Fruit fly (Drosophila melanogaster): ENCODE measurements around the gene CG1750.

Gene CG1750

DNA sequence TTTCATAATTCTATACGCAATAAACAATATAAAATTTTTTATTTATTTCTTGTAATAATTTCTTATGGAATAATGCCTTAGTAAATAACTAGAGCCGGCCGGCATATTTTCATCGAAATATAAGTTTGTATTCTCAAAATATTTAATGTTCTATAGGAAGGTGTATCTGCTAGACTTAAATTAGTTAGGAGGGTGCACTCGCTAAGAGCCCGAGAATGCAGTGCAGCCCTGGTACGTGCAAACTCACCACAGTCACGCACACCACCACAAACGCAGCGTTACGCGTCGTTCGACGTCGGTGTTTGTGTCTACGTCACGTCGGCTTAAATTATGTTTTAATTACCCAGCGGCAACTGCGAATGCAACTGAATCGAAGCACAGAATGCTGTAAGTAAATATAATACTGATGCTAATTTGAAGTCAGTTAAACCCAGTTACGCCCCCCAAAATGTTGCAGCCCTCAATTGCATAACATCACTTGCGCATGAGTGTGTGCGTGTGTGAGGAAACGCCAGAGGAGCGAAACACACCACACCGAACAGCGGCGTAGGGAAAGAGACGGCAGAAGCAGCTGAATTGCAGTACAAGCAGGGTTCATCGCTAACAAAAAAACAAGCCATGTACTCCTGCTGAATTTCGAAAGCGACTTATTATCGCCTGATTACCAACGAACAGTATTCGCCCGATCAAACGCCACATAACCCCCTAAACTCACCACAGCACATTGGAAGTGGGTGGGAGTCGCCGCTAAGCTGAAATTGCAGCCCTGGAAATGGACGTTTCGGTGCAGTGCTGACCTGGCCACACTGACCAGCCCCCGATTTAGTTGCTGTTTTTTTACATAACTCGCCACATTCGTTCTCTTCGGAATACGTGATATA, 34.0 kb downstream of the CG1750 start, which contains the start of gene CG12054 (continued):
- TF ChIP-seq CG11398 (GFP tag; optimal IDR thresholded peaks at IDR 0.05) (no peak), Neu2 (GFP tag; optimal IDR thresholded peaks at IDR 0.05; ENCODE audit: borderline replicate concordance) (no peak), HLHmδ (GFP tag; optimal IDR thresholded peaks at IDR 0.05) (no peak), CG18619 (GFP tag; optimal IDR thresholded peaks at IDR 0.05) (no peak), ac (GFP tag; optimal IDR thresholded peaks at IDR 0.05) (no peak), sr (GFP tag; IDR thresholded peaks at IDR 0.05) (no peak), CG17912 (GFP tag; optimal IDR thresholded peaks at IDR 0.05) (no peak), ind (GFP tag; optimal IDR thresholded peaks at IDR 0.05) (no peak), CG8281 (tag; optimal IDR thresholded peaks at IDR 0.05) (no peak), ewg (GFP tag; optimal IDR thresholded peaks at IDR 0.05) (peak; percentile 71), cg (GFP tag; optimal IDR thresholded peaks at IDR 0.05) (peak; percentile 97), CG3065 (GFP tag; optimal IDR thresholded peaks at IDR 0.05) (no peak), CG5180 (GFP tag; optimal IDR thresholded peaks at IDR 0.05) (no peak), nom (GFP tag; optimal IDR thresholded peaks at IDR 0.05) (no peak), stwl (tag; optimal IDR thresholded peaks at IDR 0.05) (peak; percentile 25), CG34422 (GFP tag; IDR thresholded peaks at IDR 0.05) (no peak), Gug (GFP tag; IDR thresholded peaks at IDR 0.05) (peak; percentile 3; the same call in 1 of the 4 replicates), Elba2 (GFP tag; optimal IDR thresholded peaks at IDR 0.05) (no peak), zfh1 (GFP tag; IDR thresholded peaks at IDR 0.05) (no peak), Kr (GFP tag; optimal IDR thresholded peaks at IDR 0.05) (no peak), slou (GFP tag; optimal IDR thresholded peaks at IDR 0.05) (no peak), CG7556 (GFP tag; optimal IDR thresholded peaks at IDR 0.05) (no peak), CG31388 (GFP tag; optimal IDR thresholded peaks at IDR 0.05) (no peak), abd-A (tag; optimal IDR thresholded peaks at IDR 0.05) (peak; percentile 34), CG1603 (tag; optimal IDR thresholded peaks at IDR 0.05) (peak; percentile 63), lbe (GFP tag; optimal IDR thresholded peaks at IDR 0.05) (peak; percentile 20), grau (tag; optimal IDR thresholded peaks at IDR 0.05) (no peak), YL-1 (GFP tag; optimal IDR thresholded peaks at IDR 0.05) (peak; percentile 99), sens (GFP tag) (no peak), CG33213 (GFP tag; optimal IDR thresholded peaks at IDR 0.05) (peak; percentile 26), p53 (GFP tag; optimal IDR thresholded peaks at IDR 0.05) (no peak), Dll (GFP tag; IDR thresholded peaks at IDR 0.05; ENCODE audit: partially characterized antibody) (no peak), CG12236 (GFP tag; optimal IDR thresholded peaks at IDR 0.05) (no peak), CG16813 (GFP tag; IDR thresholded peaks at IDR 0.05; ENCODE audit: partially characterized antibody) (no peak), pita (GFP tag; optimal IDR thresholded peaks at IDR 0.05) (peak; percentile 54), Hmr (GFP tag; optimal IDR thresholded peaks at IDR 0.05) (peak; percentile 20), gcm (GFP tag; optimal IDR thresholded peaks at IDR 0.05) (no peak), CG1832 (GFP tag; optimal IDR thresholded peaks at IDR 0.05) (no peak), CG12391 (tag; optimal IDR thresholded peaks at IDR 0.05) (peak; percentile 3), CG10654 (GFP tag; optimal IDR thresholded peaks at IDR 0.05) (no peak), CG18599 (GFP tag; optimal IDR thresholded peaks at IDR 0.05) (peak; percentile 2), kni (GFP tag; optimal IDR thresholded peaks at IDR 0.05) (no peak), Hsf (GFP tag; optimal IDR thresholded peaks at IDR 0.05) (no peak), aop (GFP tag; IDR thresholded peaks at IDR 0.05) (no peak), CG1529 (GFP tag; optimal IDR thresholded peaks at IDR 0.05) (no peak), CG7987 (GFP tag; optimal IDR thresholded peaks at IDR 0.05) (no peak), exex (tag; optimal IDR thresholded peaks at IDR 0.05) (no peak), CG13287 (GFP tag; IDR thresholded peaks at IDR 0.05; ENCODE audit: partially characterized antibody) (no peak)

Measured in whole organism, embryonic.